Worm (Caenorhabditis elegans): ENCODE data around the gene srh-239.

ce11 chrV:15480505-15481075, 35.1 kb downstream of the srh-239 start:
- TF ChIP-seq him-1 (tag; optimal IDR thresholded peaks at IDR 0.05) (no peak), W03F9.2 (tag; optimal IDR thresholded peaks at IDR 0.05) (no peak)
